Fruit fly (Drosophila melanogaster) whole organism, embryonic: ENCODE data around the gene CG44174.

Experiments used
- ATbp ChIP-seq: fragments of 200-800 bp; sonication (Bioruptor generic); optimal IDR thresholded peaks from 2 replicates; lab custom pipeline; 2017; ENCODE audit warnings: missing biosample characterization, mild to moderate bottlenecking, missing genetic modification characterization, missing genetic modification reagents
- CG10431 ChIP-seq: fragments of 200-800 bp; sonication (Bioruptor generic); optimal IDR thresholded peaks from 3 replicates; lab custom pipeline; 2018; ENCODE audit warnings: missing biosample characterization, mild to moderate bottlenecking, missing genetic modification characterization
- CG10565 ChIP-seq: fragments of 200-800 bp; sonication (Bioruptor generic); optimal IDR thresholded peaks from 3 replicates; lab custom pipeline; 2016; ENCODE audit warnings: missing biosample characterization, mild to moderate bottlenecking, missing genetic modification characterization
- CG12236 ChIP-seq: fragments of 200-800 bp; sonication (Bioruptor generic); optimal IDR thresholded peaks from 2 replicates; lab custom pipeline; 2016; ENCODE audit warnings: missing biosample characterization, missing genetic modification characterization
- CG12769 ChIP-seq: fragments of 200-800 bp; sonication (Bioruptor generic); optimal IDR thresholded peaks from 2 replicates; lab custom pipeline; 2019; ENCODE audit warnings: missing biosample characterization, mild to moderate bottlenecking, missing genetic modification characterization, moderate library complexity
- CG14050 ChIP-seq: fragments of 200-800 bp; sonication (Bioruptor generic); IDR thresholded peaks from 3 replicates; pipeline ENCODE4 v1.3.6; 2022; ENCODE audit warnings: missing biosample characterization, missing genetic modification characterization
- CG14441 ChIP-seq: fragments of 200-800 bp; sonication (Bioruptor generic); IDR thresholded peaks from 2 replicates; pipeline ENCODE4 v1.3.6; 2022; ENCODE audit warnings: missing biosample characterization, missing genetic modification characterization
- CG14667 ChIP-seq: fragments of 200-800 bp; sonication (Bioruptor generic); IDR thresholded peaks from 2 replicates; pipeline ENCODE4 v1.3.6; 2022; ENCODE audit warnings: missing biosample characterization, missing genetic modification characterization
- CG14860 ChIP-seq: fragments of 200-800 bp; sonication (Bioruptor generic); IDR thresholded peaks from 3 replicates; pipeline ENCODE4 v1.3.6; 2022; ENCODE audit warnings: missing biosample characterization, missing genetic modification characterization; ENCODE audit not compliant: partially characterized antibody
- CG15514 ChIP-seq: fragments of 200-800 bp; sonication (Bioruptor generic); optimal IDR thresholded peaks from 3 replicates; lab custom pipeline; 2017; ENCODE audit warnings: missing biosample characterization, missing genetic modification characterization, mild to moderate bottlenecking, moderate library complexity, missing genetic modification reagents
- CG17328 ChIP-seq: fragments of 200-800 bp; sonication (Bioruptor generic); IDR thresholded peaks from 2 replicates; pipeline ENCODE4 v1.3.6; 2022; ENCODE audit warnings: missing biosample characterization, missing genetic modification characterization
- CG17829 ChIP-seq: fragments of 200-800 bp; optimal IDR thresholded peaks from 2 replicates; lab custom pipeline; 2019; ENCODE audit warnings: missing biosample characterization, mild to moderate bottlenecking, missing genetic modification characterization, moderate library complexity
- CG31365 ChIP-seq: fragments of 200-800 bp; sonication (Bioruptor generic); optimal IDR thresholded peaks from 2 replicates; lab custom pipeline; 2018; ENCODE audit warnings: missing biosample characterization, mild to moderate bottlenecking, missing genetic modification characterization
- CG3726 ChIP-seq: fragments of 200-800 bp; sonication (Bioruptor generic); IDR thresholded peaks from 3 replicates; pipeline ENCODE4, ENCODE4 v1.3.6; 2022; ENCODE audit warnings: missing biosample characterization, missing genetic modification characterization
- CG4360 ChIP-seq: fragments of 200-800 bp; sonication (Bioruptor generic); IDR thresholded peaks from 2 replicates; pipeline ENCODE4 v1.3.6; 2022; ENCODE audit warnings: missing biosample characterization, missing genetic modification characterization
- CG4730 ChIP-seq: fragments of 200-800 bp; sonication (Bioruptor generic); IDR thresholded peaks from 2 replicates; pipeline ENCODE4 v1.3.6; 2022; ENCODE audit warnings: missing biosample characterization, missing genetic modification characterization
- CG4854 ChIP-seq: fragments of 200-800 bp; sonication (Bioruptor generic); optimal IDR thresholded peaks from 2 replicates; lab custom pipeline; 2016; ENCODE audit warnings: missing biosample characterization, missing genetic modification characterization, inconsistent platforms
- CG7357 ChIP-seq: fragments of 200-800 bp; sonication (Bioruptor generic); IDR thresholded peaks from 3 replicates; pipeline ENCODE4 v1.3.6; 2022; ENCODE audit warnings: missing biosample characterization, missing genetic modification characterization
- CG7786 ChIP-seq: fragments of 200-800 bp; sonication (Bioruptor generic); optimal IDR thresholded peaks from 2 replicates; lab custom pipeline; 2016; ENCODE audit warnings: missing biosample characterization, missing genetic modification characterization
- CG7928 ChIP-seq: fragments of 200-800 bp; sonication (Bioruptor generic); optimal IDR thresholded peaks from 2 replicates; lab custom pipeline; 2017; ENCODE audit warnings: missing biosample characterization, mild to moderate bottlenecking, missing genetic modification characterization
- Dip2 ChIP-seq: fragments of 200-800 bp; sonication (Bioruptor generic); IDR thresholded peaks from 2 replicates; pipeline ENCODE4 v1.3.6; 2022; ENCODE audit warnings: missing biosample characterization, missing genetic modification characterization
- Dll ChIP-seq: fragments of 200-800 bp; sonication (Bioruptor generic); IDR thresholded peaks from 4 replicates; pipeline ENCODE4 v1.3.6; 2022; ENCODE audit warnings: missing biosample characterization, missing genetic modification characterization; ENCODE audit not compliant: partially characterized antibody
- Hr3 ChIP-seq: fragments of 200-800 bp; sonication (Bioruptor generic); optimal IDR thresholded peaks from 3 replicates; lab custom pipeline; 2016; ENCODE audit warnings: missing biosample characterization, missing genetic modification characterization
- Jarid2 ChIP-seq: fragments of 200-800 bp; sonication (Bioruptor generic); optimal IDR thresholded peaks from 3 replicates; lab custom pipeline; 2017; ENCODE audit warnings: mild to moderate bottlenecking, missing biosample characterization, missing genetic modification reagents, missing genetic modification characterization
- Mes4 ChIP-seq: fragments of 200-800 bp; sonication (Bioruptor generic); optimal IDR thresholded peaks from 2 replicates; lab custom pipeline; 2016; ENCODE audit warnings: missing biosample characterization, missing genetic modification characterization
- Nf-YA ChIP-seq: fragments of 200-800 bp; sonication (Bioruptor generic); IDR thresholded peaks from 2 replicates; pipeline ENCODE4 v1.3.6; 2022; ENCODE audit warnings: missing biosample characterization, missing genetic modification characterization
- NfI ChIP-seq: fragments of 200-800 bp; sonication (Bioruptor generic); optimal IDR thresholded peaks from 3 replicates; lab custom pipeline; 2018; ENCODE audit warnings: missing biosample characterization, mild to moderate bottlenecking, missing genetic modification characterization, moderate library complexity
- Six4 ChIP-seq: fragments of 200-800 bp; sonication (Bioruptor generic); optimal IDR thresholded peaks from 2 replicates; lab custom pipeline; 2016; ENCODE audit warnings: missing biosample characterization, missing genetic modification characterization
- Taf1 ChIP-seq: fragments of 200-800 bp; sonication (Bioruptor generic); IDR thresholded peaks from 2 replicates; pipeline ENCODE4 v1.3.6; 2022; ENCODE audit warnings: missing biosample characterization, missing genetic modification characterization
- Usf ChIP-seq: fragments of 200-800 bp; sonication (Bioruptor generic); optimal IDR thresholded peaks from 2 replicates; lab custom pipeline; 2017; ENCODE audit warnings: missing genotype, missing biosample characterization, missing genetic modification characterization
- btn ChIP-seq: fragments of 200-800 bp; sonication (Bioruptor generic); optimal IDR thresholded peaks from 2 replicates; lab custom pipeline; 2016; ENCODE audit warnings: missing biosample characterization, missing genetic modification characterization
- dan ChIP-seq: fragments of 200-800 bp; sonication (Bioruptor generic); IDR thresholded peaks from 2 replicates; pipeline ENCODE4 v1.3.6; 2022; ENCODE audit warnings: missing biosample characterization, missing genetic modification characterization
- ems ChIP-seq: fragments of 200-800 bp; sonication (Bioruptor generic); optimal IDR thresholded peaks from 3 replicates; lab custom pipeline; 2016; ENCODE audit warnings: missing biosample characterization, missing genetic modification characterization
- en ChIP-seq: fragments of 200-800 bp; sonication (Bioruptor generic); optimal IDR thresholded peaks from 2 replicates; lab custom pipeline; 2016; ENCODE audit warnings: missing biosample characterization, missing genetic modification characterization
- ewg ChIP-seq: fragments of 200-800 bp; sonication (Bioruptor generic); optimal IDR thresholded peaks from 3 replicates; lab custom pipeline; 2017; ENCODE audit warnings: mild to moderate bottlenecking, missing biosample characterization, missing genetic modification reagents, missing genetic modification characterization
- exex ChIP-seq: fragments of 200-800 bp; sonication (Bioruptor generic); optimal IDR thresholded peaks from 4 replicates; lab custom pipeline; 2018; ENCODE audit warnings: missing biosample characterization, mild to moderate bottlenecking, missing genetic modification characterization, moderate library complexity
- fd3F ChIP-seq: fragments of 200-800 bp; sonication (Bioruptor generic); optimal IDR thresholded peaks from 2 replicates; lab custom pipeline; 2018; ENCODE audit warnings: missing biosample characterization, mild to moderate bottlenecking, missing genetic modification characterization, moderate library complexity
- h ChIP-seq: fragments of >200 bp; optimal IDR thresholded peaks from 2 replicates; lab custom pipeline; 2017
- kah ChIP-seq: fragments of 200-800 bp; sonication (Bioruptor generic); optimal IDR thresholded peaks from 2 replicates; lab custom pipeline; 2018; ENCODE audit warnings: missing biosample characterization, mild to moderate bottlenecking, missing genetic modification characterization
- kay ChIP-seq: fragments of 200-800 bp; sonication (Bioruptor generic); optimal IDR thresholded peaks from 2 replicates; lab custom pipeline; 2016; ENCODE audit warnings: missing biosample characterization, missing genetic modification characterization
- kni ChIP-seq: fragments of 200-800 bp; sonication (Bioruptor generic); optimal IDR thresholded peaks from 3 replicates; lab custom pipeline; 2017; ENCODE audit warnings: mild to moderate bottlenecking, missing biosample characterization, missing genetic modification reagents, missing genetic modification characterization
- luna ChIP-seq: fragments of 200-800 bp; sonication (Bioruptor generic); optimal IDR thresholded peaks from 2 replicates; lab custom pipeline; 2016; ENCODE audit warnings: missing biosample characterization, missing genetic modification characterization
- mirr ChIP-seq: fragments of 200-800 bp; sonication (Bioruptor generic); optimal IDR thresholded peaks from 3 replicates; lab custom pipeline; 2018; ENCODE audit warnings: missing biosample characterization, mild to moderate bottlenecking, missing genetic modification characterization
- pho ChIP-seq: fragments of 200-800 bp; sonication (Bioruptor generic); optimal IDR thresholded peaks from 2 replicates; lab custom pipeline; 2016; ENCODE audit warnings: missing biosample characterization, missing genetic modification characterization
- ro ChIP-seq: fragments of 200-800 bp; sonication (Bioruptor generic); IDR thresholded peaks from 2 replicates; pipeline ENCODE4 v1.3.6; 2022; ENCODE audit warnings: missing biosample characterization, missing genetic modification characterization
- schlank ChIP-seq: fragments of 200-800 bp; sonication (Bioruptor generic); optimal IDR thresholded peaks from 2 replicates; lab custom pipeline; 2018; ENCODE audit warnings: missing biosample characterization, mild to moderate bottlenecking, missing genetic modification characterization
- sisA ChIP-seq: fragments of 200-800 bp; sonication (Bioruptor generic); IDR thresholded peaks from 2 replicates; pipeline ENCODE4 v1.3.6; 2022; ENCODE audit warnings: missing biosample characterization, missing genetic modification characterization
- slbo ChIP-seq: fragments of 200-800 bp; sonication (Bioruptor generic); IDR thresholded peaks from 2 replicates; pipeline ENCODE4 v1.3.6; 2022; ENCODE audit warnings: missing biosample characterization, missing genetic modification characterization
- so ChIP-seq: fragments of 200-800 bp; sonication (Bioruptor generic); IDR thresholded peaks from 3 replicates; pipeline ENCODE4 v1.3.6; 2022; ENCODE audit warnings: missing biosample characterization, missing genetic modification characterization
- ssp ChIP-seq: fragments of 200-800 bp; sonication (Bioruptor generic); IDR thresholded peaks from 2 replicates; pipeline ENCODE4 v1.3.6; 2022; ENCODE audit warnings: missing biosample characterization, missing genetic modification characterization
- tin ChIP-seq: fragments of 200-800 bp; sonication (Bioruptor generic); optimal IDR thresholded peaks from 3 replicates; lab custom pipeline; 2016; ENCODE audit warnings: missing biosample characterization, missing genetic modification characterization
- usp ChIP-seq: fragments of >200 bp; optimal IDR thresholded peaks from 2 replicates; lab custom pipeline; 2017; ENCODE audit warnings: missing biosample characterization, missing genetic modification characterization

Gene CG44174

dm6 chr3R:19326043-19326805 lies 28.7 kb upstream of the CG44174 start, which contains the start of gene Delta (continued):
- 0 out of 2 replicates have a peak, but pooled peaks have one; percentile 12 for TF ChIP-seq CG17328 (GFP tag; lab: Robert Waterston, UW)
- no peak for TF ChIP-seq Six4
- TF ChIP-seq mirr (GFP tag; lab: Kevin White, UChicago) = no peak
- TF ChIP-seq Dll (GFP tag; lab: Robert Waterston, UW) = peak; percentile 35; the same call in 1 of the 4 replicates
- TF ChIP-seq tin (GFP tag; lab: Kevin White, UChicago) = no peak
- TF ChIP-seq CG12769 (tag; lab: Kevin White, UChicago) = no peak
- TF ChIP-seq dan (GFP tag; lab: Robert Waterston, UW) = no peak
- no peak for TF ChIP-seq CG7786 (GFP tag; lab: Kevin White, UChicago)
- no peak for TF ChIP-seq CG31365 (tag; lab: Kevin White, UChicago)
- TF ChIP-seq CG14860 = no peak
- TF ChIP-seq ewg = no peak
- TF ChIP-seq CG4730 (GFP tag; lab: Robert Waterston, UW) = no peak
- no peak for TF ChIP-seq btn (GFP tag; lab: Kevin White, UChicago)
- TF ChIP-seq CG15514 (GFP tag; lab: Kevin White, UChicago) = no peak
- no peak for TF ChIP-seq CG14441
- TF ChIP-seq Usf (GFP tag; lab: Kevin White, UChicago) = no peak
- TF ChIP-seq CG3726 = no peak
- TF ChIP-seq pho (GFP tag; lab: Kevin White, UChicago) = no peak
- no peak for TF ChIP-seq CG12236
- TF ChIP-seq fd3F (GFP tag; lab: Kevin White, UChicago) = no peak
- no peak for TF ChIP-seq Dip2 (GFP tag; lab: Robert Waterston, UW)
- no peak for TF ChIP-seq Taf1 (GFP tag; lab: Robert Waterston, UW)
- TF ChIP-seq kah (GFP tag; lab: Kevin White, UChicago) = no peak
- TF ChIP-seq CG7357 = no peak
- TF ChIP-seq Hr3 = no peak
- TF ChIP-seq usp (GFP tag; lab: Kevin White, UChicago) = no peak
- TF ChIP-seq Nf-YA (GFP tag; lab: Robert Waterston, UW) = no peak
- no peak for TF ChIP-seq h (lab: Kevin White, UChicago)
- TF ChIP-seq kni (GFP tag; lab: Kevin White, UChicago) = peak; percentile 51
- TF ChIP-seq ATbp (GFP tag; lab: Kevin White, UChicago) = no peak
- no peak for TF ChIP-seq kay
- no peak for TF ChIP-seq ro (GFP tag; lab: Robert Waterston, UW)
- TF ChIP-seq CG17829 (tag; lab: Kevin White, UChicago) = peak; percentile 40
- no peak for TF ChIP-seq schlank (tag; lab: Kevin White, UChicago)
- TF ChIP-seq CG10431 (GFP tag; lab: Kevin White, UChicago) = peak; percentile 23
- TF ChIP-seq sisA (GFP tag; lab: Robert Waterston, UW) = no peak
- TF ChIP-seq ems = no peak
- no peak for TF ChIP-seq slbo
- TF ChIP-seq luna (GFP tag; lab: Kevin White, UChicago) = no peak
- TF ChIP-seq CG10565 = no peak
- TF ChIP-seq NfI (GFP tag; lab: Kevin White, UChicago) = no peak
- TF ChIP-seq exex (tag; lab: Kevin White, UChicago) = no peak
- peak; percentile 95 for TF ChIP-seq Jarid2
- TF ChIP-seq CG14667 (GFP tag; lab: Robert Waterston, UW) = no peak
- no peak for TF ChIP-seq ssp (GFP tag; lab: Robert Waterston, UW)
- TF ChIP-seq so = no peak
- TF ChIP-seq CG14050 (GFP tag; lab: Robert Waterston, UW) = no peak
- no peak for TF ChIP-seq en (GFP tag; lab: Kevin White, UChicago)
- no peak for TF ChIP-seq CG4360
- TF ChIP-seq CG7928 (GFP tag; lab: Kevin White, UChicago) = no peak
- TF ChIP-seq CG4854 (GFP tag; lab: Kevin White, UChicago) = no peak
- no peak for TF ChIP-seq Mes4 (GFP tag; lab: Kevin White, UChicago)
